Worm (Caenorhabditis elegans): ENCODE data around the gene clec-195.
"Not testable (repeated sequence)": the region's sequence is repeated elsewhere in the genome, so short reads cannot be mapped to it uniquely, and the experiment has no call there.

The clec-195 gene

DNA sequence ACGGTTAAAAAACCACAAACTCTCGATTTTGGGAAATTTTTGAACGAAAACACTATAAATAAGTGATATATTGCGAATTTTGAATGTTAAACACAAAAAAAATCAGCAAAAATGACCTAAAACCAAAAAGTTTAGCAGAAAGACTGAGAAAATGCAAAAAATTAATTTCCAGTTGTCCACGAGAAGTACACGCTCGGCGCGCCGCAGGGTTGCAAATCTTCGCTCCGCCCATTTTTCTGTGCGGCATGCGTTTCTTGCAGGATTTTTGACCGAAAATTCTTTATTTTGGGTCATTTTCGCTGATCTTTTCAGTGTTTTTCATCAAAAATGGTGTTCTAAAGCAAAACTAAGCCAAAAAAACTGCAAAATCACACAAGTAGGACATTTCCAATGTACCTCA lies 39.2 kb upstream of the clec-195 start:
- TF ChIP-seq egl-27 (tag; optimal IDR thresholded peaks at IDR 0.05) (no peak), ztf-11 (tag; optimal IDR thresholded peaks at IDR 0.05) (no peak), nhr-12 (tag; optimal IDR thresholded peaks at IDR 0.05) (no peak), lsy-2 (tag; optimal IDR thresholded peaks at IDR 0.05) (no peak), skn-1 (tag; optimal IDR thresholded peaks at IDR 0.05) (no peak), aly-2 (tag; optimal IDR thresholded peaks at IDR 0.05) (no peak), nhr-10 (tag; optimal IDR thresholded peaks at IDR 0.05) (no peak), nhr-6 (tag; optimal IDR thresholded peaks at IDR 0.05) (no peak), sem-4 (tag; optimal IDR thresholded peaks at IDR 0.05) (no peak), Y55F3AM.14 (GFP tag; optimal IDR thresholded peaks at IDR 0.05) (no peak)

ce11 chrIV:17084317-17084716 lies 38.7 kb upstream of the clec-195 start:
- TF ChIP-seq ama-1 (optimal IDR thresholded peaks at IDR 0.05) (no peak), ceh-16 (tag; optimal IDR thresholded peaks at IDR 0.05) (no peak), unc-55 (GFP tag; optimal IDR thresholded peaks at IDR 0.05) (peak; percentile 40), elt-3 (tag; optimal IDR thresholded peaks at IDR 0.05) (no peak), ceh-82 (tag; optimal IDR thresholded peaks at IDR 0.05) (no peak), lsy-2 (tag; optimal IDR thresholded peaks at IDR 0.05) (peak in 1 of 2 experiments; percentile 15), C34F6.9 (tag; optimal IDR thresholded peaks at IDR 0.05) (no peak)

DNA sequence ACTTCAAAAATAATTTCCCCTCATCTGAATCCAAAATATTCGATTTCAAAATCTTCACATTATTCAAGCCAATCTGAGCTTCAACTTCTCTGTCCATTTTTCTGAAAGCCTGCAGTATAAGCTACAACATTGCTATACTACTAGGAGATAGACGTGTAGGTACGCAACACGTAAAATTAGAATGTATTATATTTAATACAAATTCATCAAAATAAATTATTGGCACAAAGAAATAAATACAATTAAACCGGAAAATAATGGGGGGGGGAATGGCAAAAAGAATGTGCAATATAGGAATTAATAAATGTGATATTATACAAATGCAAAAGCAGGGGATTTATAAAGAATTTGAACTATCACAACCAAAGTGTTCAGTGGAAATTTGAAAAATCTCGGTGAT lies 33.1 kb upstream of the clec-195 start, which contains the start of gene Y116A8C.25:
Gene Y116A8C.25, minus strand, starts transcription at position 101 of the 400 bp plus-strand sequence.
- TF ChIP-seq nhr-23 (tag; optimal IDR thresholded peaks at IDR 0.05) (no peak), nhr-129 (tag; optimal IDR thresholded peaks at IDR 0.05) (no peak), nhr-10 (tag; optimal IDR thresholded peaks at IDR 0.05) (no peak), lin-39 (tag; optimal IDR thresholded peaks at IDR 0.05) (no peak), unc-39 (tag; optimal IDR thresholded peaks at IDR 0.05) (no peak), nhr-21 (tag; optimal IDR thresholded peaks at IDR 0.05) (no peak), lsy-2 (tag; optimal IDR thresholded peaks at IDR 0.05) (no peak), nhr-11 (tag; optimal IDR thresholded peaks at IDR 0.05) (no peak), ama-1 (optimal IDR thresholded peaks at IDR 0.05) (no peak), sem-4 (tag; optimal IDR thresholded peaks at IDR 0.05) (no peak), ceh-82 (tag; optimal IDR thresholded peaks at IDR 0.05) (no peak), dmd-4 (tag; optimal IDR thresholded peaks at IDR 0.05) (no peak), nhr-6 (tag; optimal IDR thresholded peaks at IDR 0.05) (no peak), mdl-1 (tag; optimal IDR thresholded peaks at IDR 0.05) (no peak), lin-13 (GFP tag; optimal IDR thresholded peaks at IDR 0.05) (no peak), Y55F3AM.14 (GFP tag; optimal IDR thresholded peaks at IDR 0.05) (no peak), fos-1 (tag; optimal IDR thresholded peaks at IDR 0.05) (no peak)

- TF ChIP-seq R02D3.7 (tag; optimal IDR thresholded peaks at IDR 0.05); blmp-1 (tag; optimal IDR thresholded peaks at IDR 0.05; ENCODE audit: insufficient read depth); nhr-21 (tag; optimal IDR thresholded peaks at IDR 0.05): not testable (repeated sequence)
These were observed 25.2 kb upstream of the clec-195 start, which contains the start of gene Y116A8C.24 for ce11 chrIV:17070791-17071190. Gene Y116A8C.24, minus strand, starts transcription at chrIV:17070891.

DNA sequence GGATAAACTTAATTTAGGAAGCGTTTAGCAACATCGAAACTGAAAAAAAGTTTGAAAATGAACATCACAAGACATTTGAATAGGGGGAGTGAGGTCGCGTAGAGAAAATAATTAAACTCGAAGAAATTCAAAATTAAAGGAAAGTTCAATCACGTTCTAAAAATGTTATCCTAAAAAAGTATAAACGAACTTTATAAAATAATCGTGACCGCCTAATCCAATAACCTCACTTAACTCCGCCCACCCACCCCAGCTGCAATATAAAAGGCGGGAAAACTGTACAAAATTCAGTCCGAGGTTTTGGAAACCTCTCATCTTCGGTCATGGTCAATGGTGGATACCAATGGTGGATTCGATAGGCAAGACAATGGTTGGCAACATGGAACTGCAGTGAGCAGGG lies 19.3 kb upstream of the clec-195 start, which contains the start of gene Y116A8C.465:
Gene Y116A8C.465, plus strand, starts transcription at position 301 of the 400 bp plus-strand sequence.
- not testable (repeated sequence) for TF ChIP-seq zag-1, nhr-25, ztf-11 (tag; optimal IDR thresholded peaks at IDR 0.05)

DNA sequence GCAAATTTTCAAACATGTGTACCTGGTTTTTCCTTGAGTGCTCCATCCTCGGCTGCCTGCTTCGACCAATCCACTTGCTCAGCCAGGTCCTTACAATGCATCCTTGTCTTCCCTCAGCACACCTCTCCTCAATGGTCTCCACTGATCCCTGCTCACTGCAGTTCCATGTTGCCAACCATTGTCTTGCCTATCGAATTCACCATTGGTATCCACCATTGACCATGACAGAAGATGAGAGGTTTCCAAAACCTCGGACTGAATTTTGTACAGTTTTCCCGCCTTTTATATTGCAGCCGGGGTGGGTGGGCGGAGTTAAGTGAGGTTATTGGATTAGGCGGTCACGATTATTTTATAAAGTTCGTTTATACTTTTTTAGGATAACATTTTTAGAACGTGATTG lies 18.1 kb upstream of the clec-195 start, which contains the start of gene Y116A8C.467:
Gene Y116A8C.467, minus strand, starts transcription at position 101 of the 400 bp plus-strand sequence.
- TF ChIP-seq mab-5 (tag; optimal IDR thresholded peaks at IDR 0.05); sma-3 (GFP tag; optimal IDR thresholded peaks at IDR 0.05); aly-2 (tag; optimal IDR thresholded peaks at IDR 0.05): not testable (repeated sequence)

Data from whole organism, L2 larva.